Fruit fly (Drosophila melanogaster): ENCODE data around the gene CSN8.

CSN8 gene

DNA sequence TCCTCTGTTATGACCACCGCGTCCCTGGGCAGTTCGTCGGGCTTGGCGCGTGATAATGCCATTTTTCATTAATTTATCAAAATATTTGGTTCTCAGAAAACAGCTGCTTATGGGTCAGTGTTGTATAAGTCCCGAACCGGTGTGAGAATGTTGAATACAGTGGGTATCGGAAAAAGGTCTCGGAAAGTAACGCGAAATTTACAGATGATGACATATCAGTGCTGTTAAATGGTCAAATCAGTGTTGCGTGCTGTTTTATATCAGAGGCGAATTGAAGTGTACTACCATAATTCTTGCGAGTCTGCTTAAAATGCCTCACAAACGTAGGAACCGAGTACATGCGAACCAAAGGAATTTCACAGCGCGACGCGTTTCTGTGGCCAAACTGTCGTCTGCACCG, 18.0 kb downstream of the CSN8 start, which contains the start of the genes CG13392 and Rcd4 (continued):
- TF ChIP-seq fu2 (GFP tag; optimal IDR thresholded peaks at IDR 0.05) = peak; percentile 74
- TF ChIP-seq CG11723 (GFP tag; optimal IDR thresholded peaks at IDR 0.05) = peak; percentile 3
- peak; percentile 85 for TF ChIP-seq slbo (GFP tag; IDR thresholded peaks at IDR 0.05)
- TF ChIP-seq CG9727 (GFP tag; optimal IDR thresholded peaks at IDR 0.05) = peak; percentile 30
- TF ChIP-seq CG32767 (GFP tag; IDR thresholded peaks at IDR 0.05) = no peak
- TF ChIP-seq Asciz (GFP tag; optimal IDR thresholded peaks at IDR 0.05) = no peak
- TF ChIP-seq CG18764 (GFP tag; optimal IDR thresholded peaks at IDR 0.05) = peak; percentile 70
- TF ChIP-seq ems (GFP tag; optimal IDR thresholded peaks at IDR 0.05) = peak; percentile 67
- no peak for TF ChIP-seq CG3726 (GFP tag; IDR thresholded peaks at IDR 0.05)
- peak; percentile 68 for TF ChIP-seq ind (GFP tag; optimal IDR thresholded peaks at IDR 0.05)
- peak; percentile 20 for TF ChIP-seq CG8924 (tag; optimal IDR thresholded peaks at IDR 0.05)
- TF ChIP-seq CG10959 (GFP tag; IDR thresholded peaks at IDR 0.05) = no peak; the same call in 1 of the 2 replicates
- peak; percentile 57 for TF ChIP-seq H2.0 (GFP tag; IDR thresholded peaks at IDR 0.05)
- TF ChIP-seq NC2α (GFP tag; optimal IDR thresholded peaks at IDR 0.05) = peak; percentile 16
- no peak for TF ChIP-seq Mes4 (GFP tag; optimal IDR thresholded peaks at IDR 0.05)
- TF ChIP-seq CG11398 (GFP tag; optimal IDR thresholded peaks at IDR 0.05) = peak; percentile 65
- no peak for TF ChIP-seq dimm (GFP tag; IDR thresholded peaks at IDR 0.05)
- no peak for TF ChIP-seq ase (GFP tag; IDR thresholded peaks at IDR 0.05)
- TF ChIP-seq dm (GFP tag; optimal IDR thresholded peaks at IDR 0.05) = peak; percentile 48
- no peak for TF ChIP-seq gt (GFP tag; IDR thresholded peaks at IDR 0.05)
- peak; percentile 73 to 82 for TF ChIP-seq Pdp1 (GFP tag; optimal IDR thresholded peaks at IDR 0.05)
- no peak for TF ChIP-seq pfk (GFP tag; optimal IDR thresholded peaks at IDR 0.05)
- TF ChIP-seq Dll (GFP tag; IDR thresholded peaks at IDR 0.05; ENCODE audit: partially characterized antibody) = peak; percentile 63; the same call in 2 of the 4 replicates
- TF ChIP-seq org-1 (GFP tag; optimal IDR thresholded peaks at IDR 0.05) = peak; percentile 20
- peak; percentile 45 for TF ChIP-seq CG9876 (GFP tag; optimal IDR thresholded peaks at IDR 0.05)
- peak; percentile 67 for TF ChIP-seq amos (GFP tag; IDR thresholded peaks at IDR 0.05; ENCODE audit: partially characterized antibody)
- peak; percentile 81 for TF ChIP-seq HLH54F (GFP tag; optimal IDR thresholded peaks at IDR 0.05)
- TF ChIP-seq Rx (GFP tag; IDR thresholded peaks at IDR 0.05) = no peak
- TF ChIP-seq Usf (GFP tag; optimal IDR thresholded peaks at IDR 0.05) = no peak
- TF ChIP-seq CG2202 (tag; optimal IDR thresholded peaks at IDR 0.05) = peak; percentile 18
- TF ChIP-seq CG2875 (GFP tag; optimal IDR thresholded peaks at IDR 0.05) = peak; percentile 10
- TF ChIP-seq klu (GFP tag; IDR thresholded peaks at IDR 0.05) = peak; percentile 43; the same call in 1 of the 2 replicates
- TF ChIP-seq Deaf1 (tag; optimal IDR thresholded peaks at IDR 0.05) = peak; percentile 26
- TF ChIP-seq CG16813 (GFP tag; IDR thresholded peaks at IDR 0.05; ENCODE audit: partially characterized antibody) = peak; percentile 57
- TF ChIP-seq CG33213 (GFP tag; optimal IDR thresholded peaks at IDR 0.05) = peak; percentile 72
- peak; percentile 21 for TF ChIP-seq gsb-n (tag; optimal IDR thresholded peaks at IDR 0.05)
- TF ChIP-seq abd-A (tag; optimal IDR thresholded peaks at IDR 0.05) = peak; percentile 31
- TF ChIP-seq cato (GFP tag; optimal IDR thresholded peaks at IDR 0.05; ENCODE audit: borderline replicate concordance) = no peak
- peak; percentile 88 for TF ChIP-seq CG2120 (GFP tag; optimal IDR thresholded peaks at IDR 0.05)
- TF ChIP-seq ham (GFP tag; IDR thresholded peaks at IDR 0.05) = no peak
- TF ChIP-seq Xrp1 (GFP tag; IDR thresholded peaks at IDR 0.05) = peak; percentile 71
- TF ChIP-seq slou (GFP tag; optimal IDR thresholded peaks at IDR 0.05) = peak; percentile 10
- TF ChIP-seq CG12942 (GFP tag; optimal IDR thresholded peaks at IDR 0.05) = peak; percentile 71
- no peak for TF ChIP-seq trh (GFP tag; optimal IDR thresholded peaks at IDR 0.05)
- TF ChIP-seq CG10654 (GFP tag; optimal IDR thresholded peaks at IDR 0.05) = no peak
- TF ChIP-seq p53 (GFP tag; optimal IDR thresholded peaks at IDR 0.05) = peak; percentile 26
- peak; percentile 15 for TF ChIP-seq ash1 (GFP tag; optimal IDR thresholded peaks at IDR 0.05)
- TF ChIP-seq CG10462 (GFP tag; optimal IDR thresholded peaks at IDR 0.05) = no peak
- peak; percentile 32 for TF ChIP-seq CG6765 (GFP tag; optimal IDR thresholded peaks at IDR 0.05)
- TF ChIP-seq Doc2 (GFP tag; IDR thresholded peaks at IDR 0.05) = no peak
- TF ChIP-seq CG4282 (GFP tag; optimal IDR thresholded peaks at IDR 0.05) = peak; percentile 79
- peak; percentile 33 for TF ChIP-seq Bdp1 (GFP tag; optimal IDR thresholded peaks at IDR 0.05)

Measured in whole organism, embryonic.